Fruit fly (Drosophila melanogaster): Measurements from ENCODE around the gene cib.

Gene cib

dm6 chrX:4150989-4151388 is 45.1 kb downstream of the cib start (continued):
- peak; percentile 64 for TF ChIP-seq Med (GFP tag)
- 0 out of 3 replicates have a peak, but pooled peaks have one; percentile 23 for TF ChIP-seq ken (GFP tag; IDR thresholded peaks at IDR 0.05)
- TF ChIP-seq bbx (GFP tag; IDR thresholded peaks at IDR 0.05; ENCODE audit: partially characterized antibody): no peak
- no peak for TF ChIP-seq D19B (GFP tag; optimal IDR thresholded peaks at IDR 0.05)
- peak; percentile 6 for TF ChIP-seq grau (tag; optimal IDR thresholded peaks at IDR 0.05)
- peak; percentile 41 for TF ChIP-seq dmrt99B (tag; optimal IDR thresholded peaks at IDR 0.05)
- TF ChIP-seq phol (tag; optimal IDR thresholded peaks at IDR 0.05): peak; percentile 4
- TF ChIP-seq CG11696 (GFP tag; IDR thresholded peaks at IDR 0.05): 0 out of 2 replicates have a peak, but pooled peaks have one; percentile 52
- no peak for TF ChIP-seq ems (GFP tag; optimal IDR thresholded peaks at IDR 0.05)
- TF ChIP-seq maf-S (GFP tag; optimal IDR thresholded peaks at IDR 0.05): no peak
- peak; percentile 27 for TF ChIP-seq lab (GFP tag; optimal IDR thresholded peaks at IDR 0.05)
- peak; percentile 24 for TF ChIP-seq CG2120 (GFP tag; optimal IDR thresholded peaks at IDR 0.05)
- 0 out of 2 replicates have a peak, but pooled peaks have one; percentile 13 for TF ChIP-seq CG14667 (GFP tag; IDR thresholded peaks at IDR 0.05)
